Fruit fly (Drosophila melanogaster) whole organism, pupa: ENCODE results near the gene Prosbeta7.
A peak's percentile ranks its signal among the peaks of the same experiment; 100 is the strongest.

Experiments
- CG10348 ChIP-seq: fragments of 200-800 bp; sonication (Bioruptor generic); IDR thresholded peaks from 2 replicates; pipeline ENCODE4 v1.3.6; 2022; ENCODE audit warnings: missing biosample characterization, missing genetic modification characterization
- CG12605 ChIP-seq: fragments of 200-800 bp; sonication (Bioruptor generic); IDR thresholded peaks from 2 replicates; pipeline ENCODE4 v1.3.6; 2022; ENCODE audit warnings: missing biosample characterization, missing genetic modification characterization
- CG13204 ChIP-seq: fragments of 200-800 bp; sonication (Bioruptor generic); optimal IDR thresholded peaks from 2 replicates; lab custom pipeline; 2018; ENCODE audit warnings: missing biosample characterization, mild to moderate bottlenecking, missing genetic modification characterization, moderate library complexity
- CG14655 ChIP-seq: fragments of 200-800 bp; sonication (Bioruptor generic); optimal IDR thresholded peaks from 3 replicates; lab custom pipeline; 2017; ENCODE audit warnings: mild to moderate bottlenecking, missing biosample characterization, missing genetic modification reagents, missing genetic modification characterization
- CG15710 ChIP-seq: fragments of 200-800 bp; sonication (Bioruptor generic); optimal IDR thresholded peaks from 2 replicates; lab custom pipeline; 2018; ENCODE audit warnings: missing biosample characterization, mild to moderate bottlenecking, missing genetic modification characterization, moderate library complexity
- CG17806 ChIP-seq: fragments of 200-800 bp; sonication (Bioruptor generic); optimal IDR thresholded peaks from 2 replicates; lab custom pipeline; 2018; ENCODE audit warnings: missing biosample characterization, mild to moderate bottlenecking, missing genetic modification characterization, moderate library complexity
- CG32121 ChIP-seq: fragments of 200-800 bp; sonication (Bioruptor generic); IDR thresholded peaks from 2 replicates; pipeline ENCODE4 v1.3.6; 2022; ENCODE audit warnings: missing biosample characterization, missing genetic modification characterization
- CG34367 ChIP-seq: fragments of 200-800 bp; sonication (Bioruptor generic); optimal IDR thresholded peaks from 2 replicates; lab custom pipeline; 2018; ENCODE audit warnings: missing biosample characterization, mild to moderate bottlenecking, missing genetic modification characterization
- CG4496 ChIP-seq: fragments of 200-800 bp; sonication (Bioruptor generic); IDR thresholded peaks from 3 replicates; pipeline ENCODE4 v1.3.6; 2022; ENCODE audit warnings: missing biosample characterization, missing genetic modification characterization
- CG8159 ChIP-seq: fragments of 200-800 bp; sonication (Bioruptor generic); optimal IDR thresholded peaks from 3 replicates; lab custom pipeline; 2018; ENCODE audit warnings: missing biosample characterization, mild to moderate bottlenecking, missing genetic modification characterization, moderate library complexity
- CG8301 ChIP-seq: fragments of 200-800 bp; sonication (Bioruptor generic); optimal IDR thresholded peaks from 2 replicates; lab custom pipeline; 2018; ENCODE audit warnings: missing biosample characterization, mild to moderate bottlenecking, missing genetic modification characterization
- CG9948 ChIP-seq: fragments of 200-800 bp; sonication (Bioruptor generic); optimal IDR thresholded peaks from 2 replicates; lab custom pipeline; 2018; ENCODE audit warnings: missing biosample characterization, mild to moderate bottlenecking, missing genetic modification characterization, moderate library complexity
- D1 ChIP-seq: fragments of 200-800 bp; sonication (Bioruptor generic); optimal IDR thresholded peaks from 2 replicates; lab custom pipeline; 2018; ENCODE audit warnings: missing biosample characterization, mild to moderate bottlenecking, missing genetic modification characterization, moderate library complexity
- EcR ChIP-seq: fragments of 200-800 bp; sonication (Bioruptor generic); optimal IDR thresholded peaks from 3 replicates; lab custom pipeline; 2019; ENCODE audit warnings: missing biosample characterization, missing genetic modification characterization, mild to moderate bottlenecking, moderate library complexity, missing genetic modification reagents
- Ets98B ChIP-seq: fragments of 200-800 bp; sonication (Bioruptor generic); IDR thresholded peaks from 2 replicates; pipeline ENCODE4 v1.3.6; 2022; ENCODE audit warnings: missing biosample characterization, missing genetic modification characterization
- Pif1A ChIP-seq: fragments of 200-800 bp; sonication (Bioruptor generic); optimal IDR thresholded peaks from 3 replicates; lab custom pipeline; 2016; ENCODE audit warnings: missing biosample characterization, missing genetic modification characterization
- Pif1B ChIP-seq: fragments of 200-800 bp; sonication (Bioruptor generic); optimal IDR thresholded peaks from 3 replicates; lab custom pipeline; 2016; ENCODE audit warnings: missing biosample characterization, missing genetic modification characterization
- Snoo ChIP-seq: fragments of 200-800 bp; sonication (Bioruptor generic); optimal IDR thresholded peaks from 3 replicates; lab custom pipeline; 2017; ENCODE audit warnings: missing biosample characterization, mild to moderate bottlenecking, missing genetic modification characterization, inconsistent platforms
- fd96Ca ChIP-seq: fragments of 200-800 bp; sonication (Bioruptor generic); IDR thresholded peaks from 3 replicates; pipeline ENCODE4 v1.3.6; 2022; ENCODE audit warnings: missing biosample characterization, missing genetic modification characterization
- gl ChIP-seq: fragments of 200-800 bp; sonication (Bioruptor generic); optimal IDR thresholded peaks from 2 replicates; lab custom pipeline; 2018; ENCODE audit warnings: missing biosample characterization, mild to moderate bottlenecking, missing genetic modification characterization
- rn ChIP-seq: fragments of 200-800 bp; sonication (Bioruptor generic); IDR thresholded peaks from 2 replicates; pipeline ENCODE4 v1.3.6; 2022; ENCODE audit warnings: missing biosample characterization, missing genetic modification characterization

Prosbeta7 gene

dm6 chr3R:5364539-5365273, 6.5 kb upstream of the Prosbeta7 start:
- TF ChIP-seq gl (tag; lab: Kevin White, UChicago), result no peak
- TF ChIP-seq CG4496, result 0 out of 3 replicates have a peak, but pooled peaks have one; percentile 12
- TF ChIP-seq, all 21 proteins: peak for 1

DNA sequence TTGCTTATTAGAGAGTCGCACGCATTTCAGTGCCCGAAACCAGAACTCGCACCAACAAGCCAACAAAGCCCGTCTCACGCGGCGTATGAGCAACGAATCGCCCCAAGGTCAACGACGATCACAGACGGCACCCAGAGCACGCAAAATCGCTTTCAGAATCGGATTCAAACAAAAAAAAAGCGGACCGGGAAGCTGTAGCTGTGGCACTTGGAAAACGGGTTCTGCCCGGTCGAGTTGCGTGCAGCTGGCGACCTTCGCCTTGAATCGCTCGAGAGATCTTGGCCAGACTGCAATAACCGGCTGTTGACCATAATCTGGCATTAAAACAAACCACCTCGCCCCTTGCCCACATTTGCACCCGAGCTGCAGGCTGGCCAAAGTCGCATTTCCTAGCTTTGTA, 5.2 kb upstream of the Prosbeta7 start:
- TF ChIP-seq CG9948 (tag; lab: Kevin White, UChicago), result no peak
- no peak for TF ChIP-seq fd96Ca (GFP tag; lab: Robert Waterston, UW)
- TF ChIP-seq CG32121 (GFP tag; lab: Robert Waterston, UW), result no peak
- TF ChIP-seq gl (tag; lab: Kevin White, UChicago), result peak; percentile 1
- TF ChIP-seq CG17806 (tag; lab: Kevin White, UChicago), result no peak
- TF ChIP-seq Pif1A, result no peak
- no peak for TF ChIP-seq CG34367
- peak; percentile 58; the same call in 2 of the 3 replicates for TF ChIP-seq CG4496
- no peak for TF ChIP-seq Pif1B (GFP tag; lab: Kevin White, UChicago)
- TF ChIP-seq rn (GFP tag; lab: Robert Waterston, UW), result no peak
- 0 out of 2 replicates have a peak, but pooled peaks have one; percentile 7 for TF ChIP-seq Ets98B (GFP tag; lab: Robert Waterston, UW)
- TF ChIP-seq EcR (GFP tag; lab: Kevin White, UChicago), result peak; percentile 97
- TF ChIP-seq Snoo, result peak; percentile 79
- TF ChIP-seq CG10348 (GFP tag; lab: Robert Waterston, UW), result no peak
- no peak for TF ChIP-seq CG8159 (tag; lab: Kevin White, UChicago)
- no peak for TF ChIP-seq CG14655 (GFP tag; lab: Kevin White, UChicago)
- TF ChIP-seq CG13204 (GFP tag; lab: Kevin White, UChicago), result peak; percentile 75
- TF ChIP-seq CG15710, result no peak
- TF ChIP-seq CG12605 (GFP tag; lab: Robert Waterston, UW), result no peak
- TF ChIP-seq CG8301 (tag; lab: Kevin White, UChicago), result no peak
- TF ChIP-seq D1 (tag; lab: Kevin White, UChicago), result no peak

DNA sequence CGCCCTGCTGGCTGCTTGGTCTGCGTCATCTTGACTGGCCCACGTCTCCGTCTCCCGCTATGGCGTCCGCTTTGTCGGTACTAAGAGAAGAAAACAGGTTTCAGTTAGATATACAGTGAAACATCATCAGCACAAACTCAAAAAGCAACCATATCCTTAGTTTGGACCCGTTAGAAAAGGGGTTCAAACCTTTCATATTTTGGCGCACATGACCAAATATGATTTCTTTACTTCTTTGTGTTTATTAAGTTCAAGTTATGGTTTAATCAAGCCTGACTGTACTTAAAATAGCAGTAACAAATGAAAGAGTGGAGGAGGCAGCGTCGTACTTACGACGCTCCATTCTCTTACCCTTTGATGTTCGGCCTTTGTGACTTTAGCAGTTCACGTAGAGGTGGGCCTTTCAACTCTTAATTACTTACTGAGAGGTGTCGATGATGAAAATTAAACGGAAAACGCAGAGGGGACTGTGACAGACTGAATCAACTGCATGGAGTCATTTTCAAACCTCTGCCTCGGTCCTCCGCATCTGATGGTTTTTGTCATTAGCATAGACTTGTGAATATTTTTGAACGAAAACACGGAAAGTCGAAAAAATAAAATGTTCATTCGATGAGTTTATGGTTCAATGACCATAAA, 3.6 kb upstream of the Prosbeta7 start:
- peak; percentile 90 for TF ChIP-seq EcR (GFP tag; lab: Kevin White, UChicago)
- TF ChIP-seq Pif1B (GFP tag; lab: Kevin White, UChicago), result peak; percentile 95
- peak; percentile 89 for TF ChIP-seq CG12605 (GFP tag; lab: Robert Waterston, UW)
- peak; percentile 75 for TF ChIP-seq gl (tag; lab: Kevin White, UChicago)
- TF ChIP-seq CG8159 (tag; lab: Kevin White, UChicago), result peak; percentile 86
- TF ChIP-seq Pif1A, result peak; percentile 95
- peak; percentile 90 for TF ChIP-seq CG32121 (GFP tag; lab: Robert Waterston, UW)
- peak; percentile 84 for TF ChIP-seq rn (GFP tag; lab: Robert Waterston, UW)
- peak; percentile 57 for TF ChIP-seq CG13204 (GFP tag; lab: Kevin White, UChicago)
- TF ChIP-seq CG8301 (tag; lab: Kevin White, UChicago), result peak; percentile 91
- peak; percentile 95 for TF ChIP-seq CG4496
- peak; percentile 95 for TF ChIP-seq fd96Ca (GFP tag; lab: Robert Waterston, UW)
- TF ChIP-seq CG10348 (GFP tag; lab: Robert Waterston, UW), result peak; percentile 74
- no peak for TF ChIP-seq CG14655 (GFP tag; lab: Kevin White, UChicago)
- peak; percentile 93 for TF ChIP-seq CG17806 (tag; lab: Kevin White, UChicago)
- peak; percentile 87 for TF ChIP-seq CG15710
- no peak for TF ChIP-seq D1 (tag; lab: Kevin White, UChicago)
- peak; percentile 88 for TF ChIP-seq CG34367
- TF ChIP-seq Snoo, result peak; percentile 84
- TF ChIP-seq CG9948 (tag; lab: Kevin White, UChicago), result peak; percentile 88
- TF ChIP-seq Ets98B (GFP tag; lab: Robert Waterston, UW), result peak; percentile 94

- TF ChIP-seq Pif1B (GFP tag; lab: Kevin White, UChicago), result no peak
- peak; percentile 12 for TF ChIP-seq EcR (GFP tag; lab: Kevin White, UChicago)
Observed at dm6 chr3R:5355135-5355493, 3.0 kb downstream of the Prosbeta7 start.

- TF ChIP-seq CG34367 (no peak), CG8159 (tag; lab: Kevin White, UChicago) (peak; percentile 48)
Observed at dm6 chr3R:5354373-5355134, 3.6 kb downstream of the Prosbeta7 start, which contains the start of the genes CG11999 and CG1161. Gene CG11999, minus strand, starts transcription at chr3R:5354747. Gene CG1161, plus strand, starts transcription at chr3R:5355092.
